Fruit fly (Drosophila melanogaster): ENCODE results near the gene Pkc98E.

Gene Pkc98E

DNA sequence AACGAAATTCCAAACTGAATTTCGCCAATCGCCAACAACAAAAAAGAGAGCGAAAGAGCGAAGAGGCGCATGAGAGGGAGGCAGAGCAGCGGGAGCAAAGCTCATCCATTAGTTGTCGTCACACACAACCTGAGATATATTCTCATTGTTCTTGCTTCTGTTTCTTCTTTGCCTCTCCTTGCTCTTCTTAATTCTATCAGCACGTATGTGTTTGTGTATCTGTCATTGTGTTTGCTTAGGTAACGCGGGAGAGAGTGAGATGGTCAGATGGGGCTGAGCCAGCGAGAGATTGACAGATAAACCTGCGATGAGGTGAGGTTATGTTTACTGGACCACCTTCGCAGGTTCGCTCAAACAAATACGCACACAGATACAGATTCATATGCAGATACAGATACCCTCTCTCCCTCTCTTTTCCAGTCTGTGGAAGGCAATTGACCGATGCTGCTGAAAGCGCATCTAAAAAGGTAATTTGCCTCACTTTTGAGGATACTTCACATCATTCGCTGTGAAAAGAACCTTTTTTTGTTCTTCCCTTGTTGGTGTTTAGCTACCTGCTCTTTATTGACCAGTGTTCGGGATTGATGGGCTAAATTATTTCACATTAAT is 35.1 kb downstream of the Pkc98E start (continued):
- TF ChIP-seq Fer1 (GFP tag; optimal IDR thresholded peaks at IDR 0.05) (peak; percentile 30), sqz (GFP tag; optimal IDR thresholded peaks at IDR 0.05) (peak; percentile 23), CG15696 (tag; optimal IDR thresholded peaks at IDR 0.05) (peak; percentile 19), Hr78 (GFP tag; optimal IDR thresholded peaks at IDR 0.05) (peak in 1 of 2 experiments; percentile 6), Xrp1 (GFP tag; IDR thresholded peaks at IDR 0.05) (0 out of 2 replicates have a peak, but pooled peaks have one; percentile 19), sr (GFP tag; IDR thresholded peaks at IDR 0.05) (no peak), CG12299 (tag; optimal IDR thresholded peaks at IDR 0.05) (no peak), D19A (tag; optimal IDR thresholded peaks at IDR 0.05) (peak; percentile 64), CG12071 (GFP tag; optimal IDR thresholded peaks at IDR 0.05) (peak; percentile 43), CTCF (GFP tag; optimal IDR thresholded peaks at IDR 0.05) (no peak), wor (GFP tag; IDR thresholded peaks at IDR 0.05) (no peak), pzg (GFP tag; optimal IDR thresholded peaks at IDR 0.05) (no peak), CG7357 (GFP tag; IDR thresholded peaks at IDR 0.05) (no peak), Aef1 (GFP tag; IDR thresholded peaks at IDR 0.05) (no peak), zen (tag; optimal IDR thresholded peaks at IDR 0.05) (peak; percentile 71), CG8290 (GFP tag; optimal IDR thresholded peaks at IDR 0.05) (no peak), CG8290 (tag; optimal IDR thresholded peaks at IDR 0.05) (peak in 1 of 2 experiments; percentile 38), HLH4C (GFP tag; IDR thresholded peaks at IDR 0.05; ENCODE audit: partially characterized antibody) (no peak), CG8359 (GFP tag; optimal IDR thresholded peaks at IDR 0.05; ENCODE audit: borderline replicate concordance) (no peak), Vsx1 (GFP tag; optimal IDR thresholded peaks at IDR 0.05) (peak; percentile 13), lab (GFP tag; optimal IDR thresholded peaks at IDR 0.05) (peak; percentile 10), CG2202 (tag; optimal IDR thresholded peaks at IDR 0.05) (peak; percentile 21), Max (GFP tag; optimal IDR thresholded peaks at IDR 0.05) (no peak), CG15514 (GFP tag; optimal IDR thresholded peaks at IDR 0.05) (no peak), CG11695 (GFP tag; IDR thresholded peaks at IDR 0.05) (no peak), usp (GFP tag; optimal IDR thresholded peaks at IDR 0.05) (no peak), emc (GFP tag; optimal IDR thresholded peaks at IDR 0.05) (no peak), insv (GFP tag; optimal IDR thresholded peaks at IDR 0.05) (peak in 1 of 2 experiments; percentile 20), Neu2 (GFP tag; optimal IDR thresholded peaks at IDR 0.05; ENCODE audit: borderline replicate concordance) (no peak), MTF-1 (GFP tag; optimal IDR thresholded peaks at IDR 0.05; ENCODE audit: borderline replicate concordance) (peak; percentile 0), CG7987 (GFP tag; optimal IDR thresholded peaks at IDR 0.05) (no peak), Gsc (GFP tag; IDR thresholded peaks at IDR 0.05) (no peak), Hr51 (GFP tag; optimal IDR thresholded peaks at IDR 0.05) (no peak), wek (GFP tag; optimal IDR thresholded peaks at IDR 0.05) (peak; percentile 14), mirr (GFP tag; optimal IDR thresholded peaks at IDR 0.05) (peak; percentile 61), ci (GFP tag; IDR thresholded peaks at IDR 0.05) (peak; percentile 64), CG3838 (GFP tag; optimal IDR thresholded peaks at IDR 0.05) (no peak), CG34376 (GFP tag; optimal IDR thresholded peaks at IDR 0.05) (peak; percentile 38), knrl (GFP tag; IDR thresholded peaks at IDR 0.05; ENCODE audit: partially characterized antibody) (no peak), br (optimal IDR thresholded peaks at IDR 0.05) (no peak), trem (tag; optimal IDR thresholded peaks at IDR 0.05) (no peak), zfh2 (GFP tag; optimal IDR thresholded peaks at IDR 0.05) (no peak), dpn (GFP tag; optimal IDR thresholded peaks at IDR 0.05) (no peak), Side (GFP tag; optimal IDR thresholded peaks at IDR 0.05) (no peak), CrebB (tag; optimal IDR thresholded peaks at IDR 0.05) (peak; percentile 55), CG14710 (tag; optimal IDR thresholded peaks at IDR 0.05) (no peak), CG3995 (GFP tag; optimal IDR thresholded peaks at IDR 0.05) (no peak), CG2129 (GFP tag; IDR thresholded peaks at IDR 0.05; ENCODE audit: partially characterized antibody) (no peak), CoRest (tag; optimal IDR thresholded peaks at IDR 0.05) (no peak), CG4282 (GFP tag; optimal IDR thresholded peaks at IDR 0.05) (no peak)
